Fruit fly (Drosophila melanogaster): Measurements from ENCODE around the gene wwk.

wwk gene

DNA sequence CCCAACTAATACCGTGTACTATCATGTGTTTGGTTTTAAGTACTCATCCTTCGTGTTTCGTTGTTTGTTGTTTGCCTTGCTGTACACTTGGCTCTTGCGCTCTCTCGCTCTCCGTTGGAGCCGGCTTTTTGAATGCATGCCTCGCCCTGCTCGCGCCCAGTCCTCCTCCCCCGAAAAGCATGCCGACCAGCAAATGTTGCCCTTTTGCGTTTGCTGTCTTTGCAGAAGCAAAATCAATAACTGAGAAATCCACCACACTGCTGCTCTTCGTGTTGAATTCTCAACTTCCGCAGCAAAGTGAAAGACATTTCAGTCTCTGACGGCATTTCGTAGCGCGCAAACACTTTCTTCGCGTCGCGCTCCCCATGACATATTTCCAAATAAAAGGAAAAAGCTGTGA is at the start of gene wwk:
Gene wwk, plus strand, starts transcription at position 312 of the 400 bp plus-strand sequence.
- TF ChIP-seq noc (tag; optimal IDR thresholded peaks at IDR 0.05), result no peak

DNA sequence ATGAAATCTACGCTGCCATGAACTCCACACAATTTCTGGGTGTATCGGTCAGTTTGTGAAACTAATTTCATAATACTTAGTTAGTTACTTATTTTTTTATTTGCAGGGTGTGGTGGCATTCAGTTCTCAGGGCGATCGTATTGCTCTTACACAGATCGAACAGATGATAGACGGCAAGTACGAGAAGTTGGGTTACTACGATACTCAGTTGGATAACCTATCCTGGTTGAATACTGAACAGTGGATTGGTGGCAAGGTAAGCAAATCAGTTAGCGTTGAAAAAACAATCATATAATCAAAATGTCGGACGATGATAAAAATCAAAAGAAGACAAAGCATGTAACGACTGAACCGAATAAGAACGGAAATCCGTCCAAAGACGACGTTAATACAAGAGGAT is 48.0 kb upstream of the wwk start, which contains the start of gene CG33310:
Gene CG33310, plus strand, starts transcription at position 301 of the 400 bp plus-strand sequence.
- TF ChIP-seq noc (tag; optimal IDR thresholded peaks at IDR 0.05), result no peak

DNA sequence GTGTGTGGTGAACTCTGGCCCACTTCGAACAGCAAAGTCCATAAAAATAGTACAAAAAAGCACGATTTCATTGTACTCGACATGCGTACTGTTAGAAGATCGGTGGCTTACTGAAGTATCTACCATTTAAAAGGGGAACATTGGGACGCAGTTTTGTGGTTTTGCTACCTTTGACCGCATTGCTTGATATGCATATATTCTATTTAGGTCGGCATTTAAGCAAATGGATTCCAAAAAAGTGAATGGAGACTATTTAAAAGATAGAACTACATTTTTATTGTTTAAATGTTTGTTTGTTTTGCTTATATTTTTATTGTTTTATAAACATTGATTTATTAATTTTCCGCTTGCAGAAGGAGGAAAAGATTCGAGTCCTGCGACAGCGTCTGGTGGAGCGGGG is 42.9 kb upstream of the wwk start, which contains the start of gene CG31832:
Gene CG31832, minus strand, starts transcription at position 101 of the 400 bp plus-strand sequence.
- TF ChIP-seq noc (tag; optimal IDR thresholded peaks at IDR 0.05), result no peak

DNA sequence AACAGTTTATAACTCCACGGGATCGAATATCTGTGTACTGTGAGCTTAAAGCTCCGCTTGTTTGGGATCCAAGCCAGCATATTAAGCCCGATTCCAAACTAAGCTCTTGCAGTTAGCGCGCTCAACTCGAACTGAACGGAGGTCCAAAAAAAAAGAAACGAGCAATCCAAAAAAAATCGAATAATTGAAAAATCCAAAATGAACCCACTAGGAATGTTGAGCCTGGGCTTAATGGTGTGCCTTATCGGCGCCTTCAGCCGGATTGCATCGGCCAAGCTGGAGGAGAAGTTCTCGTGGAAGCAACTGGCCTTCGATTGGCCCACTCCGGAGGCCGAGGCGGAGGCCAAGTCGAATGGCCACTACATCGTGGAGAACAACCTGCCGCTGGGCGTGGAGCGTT is 39.2 kb upstream of the wwk start, which contains the start of gene yellow-c:
Gene yellow-c, plus strand, starts transcription at position 29 of the 400 bp plus-strand sequence.
- TF ChIP-seq noc (tag; optimal IDR thresholded peaks at IDR 0.05), result no peak

DNA sequence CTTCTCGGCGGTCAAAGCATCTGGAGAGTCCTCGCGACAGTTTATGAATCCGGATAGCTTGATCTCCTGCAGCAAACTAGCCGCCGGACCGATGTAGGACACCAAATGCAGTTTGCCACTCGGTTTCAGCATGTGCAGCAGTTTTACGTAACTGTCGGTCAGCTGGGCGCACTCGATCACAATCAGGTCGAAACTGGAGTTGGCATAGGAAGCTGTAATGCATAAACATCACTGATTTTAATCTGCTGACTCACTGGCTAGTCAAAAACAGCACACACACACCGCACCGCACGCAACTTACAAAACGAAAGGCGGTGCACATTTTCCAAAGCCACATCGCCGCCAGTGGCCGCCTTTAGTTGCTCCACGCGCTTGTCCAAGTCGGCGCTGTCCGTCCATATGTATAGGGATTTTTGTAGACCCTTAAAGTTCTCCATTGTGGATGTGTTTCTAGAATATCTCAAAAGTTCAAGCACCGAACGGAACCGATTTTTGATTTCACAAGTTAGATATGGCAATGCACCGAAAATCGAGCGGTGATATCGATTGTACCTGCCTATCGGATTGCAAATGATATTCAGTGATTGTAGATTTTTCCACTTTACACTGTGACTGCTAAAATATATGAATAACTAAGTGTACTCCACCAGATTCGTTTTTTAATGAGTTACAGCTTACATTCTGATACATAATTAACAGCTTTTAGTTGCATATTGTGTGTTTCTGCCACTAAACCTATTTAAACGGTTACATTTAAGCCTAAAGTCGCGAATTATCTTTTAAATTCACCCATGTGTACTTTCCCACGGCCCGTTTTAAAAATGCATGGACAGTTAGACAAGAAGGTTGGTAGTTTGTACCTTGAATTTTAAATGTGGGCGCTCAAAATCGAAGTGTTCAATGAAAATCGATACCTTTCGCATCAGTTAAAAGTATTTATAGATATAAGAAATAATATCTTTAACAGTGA is 36.0 kb upstream of the wwk start, which contains the start of gene CIAPIN1:
Gene CIAPIN1, minus strand, starts transcription at position 523 of the 970 bp plus-strand sequence.
- TF ChIP-seq noc (tag; optimal IDR thresholded peaks at IDR 0.05), result no peak

DNA sequence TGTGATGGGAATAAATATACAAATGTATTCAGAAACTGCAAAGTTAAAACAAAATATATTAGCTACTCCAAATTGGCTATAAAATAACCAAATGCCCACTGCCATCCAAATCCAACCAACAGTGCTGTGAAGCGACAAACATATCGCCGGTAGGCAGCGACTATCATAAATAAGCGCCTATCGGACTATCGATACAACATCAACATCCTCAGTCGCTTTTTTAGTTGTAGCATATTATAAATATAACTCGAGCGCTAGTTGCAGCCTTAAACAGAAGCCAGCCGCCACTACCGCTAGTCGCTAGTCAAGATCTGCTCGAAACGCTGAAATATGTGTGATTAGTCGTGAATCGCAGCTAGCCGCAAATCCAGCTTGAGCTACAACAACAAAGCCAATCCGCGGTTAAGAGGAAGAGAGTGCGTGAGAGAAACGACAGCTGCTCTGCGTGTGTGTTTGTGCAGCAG is 35.2 kb upstream of the wwk start:
- TF ChIP-seq noc (tag; optimal IDR thresholded peaks at IDR 0.05), result no peak

DNA sequence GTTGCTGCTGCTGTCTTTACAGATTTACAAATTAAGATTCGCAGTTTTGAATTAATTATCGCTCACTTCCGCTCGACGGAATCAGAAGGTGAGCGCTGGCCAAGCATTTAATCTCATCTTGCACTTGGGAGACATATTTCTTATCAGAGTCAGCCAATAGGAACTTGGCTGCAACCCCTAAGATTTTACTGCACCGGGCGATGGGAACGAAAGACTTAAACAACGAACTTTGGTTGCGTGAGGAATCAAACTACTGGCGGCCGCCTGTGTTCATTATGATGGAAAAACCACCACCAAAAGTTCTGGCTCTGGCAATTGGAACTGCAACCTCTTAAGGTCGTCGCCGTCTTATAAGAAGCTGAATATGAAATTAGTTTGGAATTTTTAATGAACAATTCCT is 30.9 kb upstream of the wwk start:
- no peak for TF ChIP-seq noc (tag; optimal IDR thresholded peaks at IDR 0.05)

DNA sequence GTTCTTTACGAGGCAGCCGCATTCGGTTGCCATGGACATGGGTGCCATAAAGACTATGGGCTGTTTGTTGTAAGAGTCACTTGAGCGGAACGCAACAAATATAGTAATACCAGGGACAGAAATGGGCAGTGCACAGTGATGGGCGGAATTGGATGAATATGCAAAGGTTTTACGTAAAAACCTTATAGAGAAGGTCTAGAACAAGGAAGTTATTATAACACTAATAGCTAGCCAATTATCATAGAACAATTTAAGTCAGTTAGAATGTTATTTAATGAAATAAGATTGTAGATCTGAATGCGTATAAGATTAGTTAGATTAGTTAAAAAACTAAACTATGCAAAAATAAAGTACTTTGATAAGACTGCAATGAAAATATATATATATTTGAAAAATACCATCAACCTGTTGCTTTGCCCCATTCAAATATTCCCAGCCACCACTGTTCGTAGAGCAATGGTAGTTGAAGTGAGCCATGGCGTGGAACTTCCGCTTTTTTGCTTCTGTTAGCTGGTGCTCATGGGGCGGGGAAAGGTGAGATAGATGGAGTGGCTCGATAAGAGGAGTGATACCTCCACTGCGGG is 21.7 kb upstream of the wwk start:
- TF ChIP-seq noc (tag; optimal IDR thresholded peaks at IDR 0.05), result no peak

DNA sequence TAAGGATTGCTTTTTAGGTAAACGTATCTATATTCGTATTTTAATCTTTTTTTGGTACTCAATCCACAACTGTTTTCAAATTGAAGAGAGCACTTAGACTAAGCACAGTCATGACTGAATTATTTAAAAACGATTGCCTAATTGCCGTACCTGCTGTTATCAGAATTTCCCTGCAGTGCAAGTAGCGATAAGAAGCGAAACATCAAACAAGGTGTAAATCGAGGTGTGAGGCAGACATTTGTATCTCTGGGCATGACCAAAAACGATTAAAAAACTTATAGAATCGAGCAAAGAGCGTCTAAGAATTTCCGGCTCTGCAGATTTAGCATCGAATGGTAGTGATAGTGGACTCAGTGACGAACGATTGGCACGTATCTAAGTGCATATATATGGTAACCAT is 19.5 kb upstream of the wwk start:
- TF ChIP-seq noc (tag; optimal IDR thresholded peaks at IDR 0.05), result no peak

DNA sequence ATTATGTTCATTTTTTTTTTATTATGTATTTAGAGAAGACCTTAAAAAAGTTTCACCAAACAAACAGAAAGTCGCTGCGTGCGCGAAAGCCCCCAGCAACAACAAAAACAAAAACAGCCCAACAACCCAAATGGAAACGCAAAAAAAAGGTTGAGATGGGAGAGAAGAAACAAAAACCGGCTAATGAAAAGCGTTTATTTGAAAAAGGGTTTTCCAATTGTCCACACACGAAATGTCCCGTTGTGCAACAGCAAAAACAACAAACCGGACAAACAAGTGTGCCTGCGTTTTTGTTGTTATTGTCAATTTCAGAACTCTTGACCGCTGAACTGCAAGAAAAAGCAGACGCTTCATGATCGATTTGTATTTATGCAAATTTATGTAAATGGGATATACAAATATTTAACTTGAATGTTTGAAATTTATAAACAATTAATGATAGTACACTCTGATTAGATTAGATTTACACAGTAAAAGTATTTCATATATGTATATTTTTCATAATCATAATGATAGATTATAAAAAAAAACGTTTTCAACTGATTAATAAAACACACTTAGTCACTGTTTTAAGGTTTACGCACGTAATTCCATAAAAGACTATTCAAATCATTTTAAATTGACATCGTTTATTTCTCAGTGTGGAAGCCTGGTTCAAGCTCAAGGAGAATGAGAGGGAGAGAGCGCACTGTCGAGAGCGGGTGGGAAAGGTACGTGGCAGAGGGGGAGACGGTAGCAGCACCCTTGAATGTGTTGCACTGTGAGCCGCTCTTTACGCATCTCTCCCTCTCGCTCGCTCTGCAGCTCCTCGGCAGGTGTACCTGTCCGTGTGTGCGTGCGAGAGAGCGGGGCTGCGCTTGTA is 18.0 kb upstream of the wwk start:
- peak; percentile 65 for TF ChIP-seq noc (tag; optimal IDR thresholded peaks at IDR 0.05)

DNA sequence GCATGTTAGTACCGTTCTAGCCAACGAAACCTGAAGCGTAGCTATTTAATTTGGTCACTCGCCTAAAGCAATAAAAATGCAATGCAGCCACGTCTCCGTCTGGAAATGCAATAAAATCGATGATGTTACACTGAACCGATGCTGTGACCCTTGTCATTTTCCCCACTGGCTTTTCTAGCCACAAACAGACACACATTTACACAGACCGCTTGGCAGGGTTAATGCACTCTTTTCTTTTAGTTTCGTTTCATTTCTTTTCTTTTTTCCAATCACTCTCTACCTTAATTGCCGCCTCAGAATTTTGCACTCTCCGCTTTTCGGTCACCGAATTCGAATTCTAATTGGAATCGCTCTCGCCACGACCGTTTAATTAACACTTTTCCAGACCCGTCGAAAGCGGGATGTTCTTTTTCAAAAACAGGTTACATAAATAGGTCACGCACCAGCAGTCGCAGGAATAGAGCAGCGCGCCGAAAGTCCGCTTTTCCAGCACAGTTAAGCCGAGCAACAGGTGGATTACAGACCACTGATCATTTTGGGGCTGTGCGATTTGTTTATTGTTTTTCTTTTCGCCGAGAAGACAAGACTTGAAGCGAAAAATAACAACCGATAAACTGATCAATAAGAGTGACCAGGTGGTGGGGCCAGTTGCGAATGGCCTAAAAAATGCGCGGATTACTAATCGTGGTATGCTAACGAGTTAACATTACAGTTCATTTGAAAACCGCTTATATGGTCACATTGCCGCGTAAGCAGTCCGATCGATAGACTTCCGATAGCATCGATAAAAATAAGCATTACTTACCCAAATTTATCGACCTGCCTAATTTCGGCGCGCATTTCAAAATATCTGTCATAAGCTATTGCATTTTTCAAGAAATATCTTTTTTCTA is 17.1 kb upstream of the wwk start, which contains the start of gene ck:
Gene ck, minus strand, starts transcription at position 638 of the 893 bp plus-strand sequence.
- TF ChIP-seq noc (tag; optimal IDR thresholded peaks at IDR 0.05), result no peak

DNA sequence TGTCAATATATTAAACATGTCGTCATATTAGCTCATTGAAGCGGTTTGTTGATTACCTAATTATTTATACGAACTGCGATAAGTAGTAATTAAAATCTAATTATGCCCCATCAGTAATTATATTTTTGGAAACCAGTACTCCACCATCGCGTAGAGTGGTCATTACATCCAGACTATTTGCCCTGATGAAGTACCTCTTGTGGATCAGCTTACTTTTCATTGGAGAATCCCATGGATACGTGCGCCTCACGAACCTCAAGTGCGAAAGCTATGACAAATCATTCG is 16.5 kb upstream of the wwk start, which contains the start of gene CG33679:
Gene CG33679, plus strand, starts transcription at position 186 of the 285 bp plus-strand sequence.
- no peak for TF ChIP-seq noc (tag; optimal IDR thresholded peaks at IDR 0.05)

DNA sequence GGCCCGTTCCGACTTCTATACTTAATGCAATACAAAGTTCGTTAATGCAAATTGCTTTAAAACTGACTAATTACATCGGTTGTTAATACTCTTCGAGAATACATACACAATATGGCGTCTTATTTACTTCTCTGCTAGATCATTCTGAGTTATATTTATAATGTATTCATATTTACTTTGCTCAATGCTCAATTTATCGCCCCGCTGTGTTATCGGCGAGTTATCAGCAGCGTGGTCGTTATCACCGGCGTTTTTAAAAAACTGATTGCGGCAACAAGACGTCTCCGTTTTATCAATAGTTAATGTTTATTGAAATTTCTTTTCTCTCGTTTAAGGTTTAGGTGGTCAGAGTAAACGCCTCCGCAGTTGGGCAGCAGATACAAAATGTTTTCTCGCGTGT is 15.6 kb upstream of the wwk start:
- no peak for TF ChIP-seq noc (tag; optimal IDR thresholded peaks at IDR 0.05)

DNA sequence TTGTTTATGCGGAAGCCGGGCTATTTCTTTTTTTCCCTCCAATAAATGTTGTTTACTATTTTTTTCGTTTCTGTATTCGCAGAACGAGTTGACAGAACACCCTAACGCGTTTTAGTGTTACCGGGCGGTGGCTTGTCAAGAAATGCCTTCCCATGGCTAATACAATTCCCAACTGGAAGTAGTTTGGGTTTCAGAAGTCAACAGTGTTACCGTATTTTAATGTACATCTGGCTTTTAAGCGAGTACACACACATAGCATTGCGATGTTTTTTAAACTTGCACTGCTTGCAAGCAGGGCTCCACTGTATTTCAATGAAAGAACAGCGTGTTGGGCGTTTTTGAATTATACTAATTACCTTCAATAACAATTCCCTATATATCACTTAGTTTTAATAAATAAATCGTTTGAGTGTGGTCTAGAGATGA is 14.0 kb upstream of the wwk start, which contains the start of gene TfIIS:
Gene TfIIS, minus strand, starts transcription at position 178 of the 426 bp plus-strand sequence.
- no peak for TF ChIP-seq noc (tag; optimal IDR thresholded peaks at IDR 0.05)

Measured in whole organism, larva.